Fruit fly (Drosophila melanogaster) whole organism, prepupa: Measurements from ENCODE around the gene Delta.

Experiments
- CG10631 ChIP-seq: fragments of 200-800 bp; sonication (Bioruptor generic); optimal IDR thresholded peaks from 2 replicates; lab custom pipeline; 2016; ENCODE audit warnings: missing biosample characterization, missing genetic modification characterization
- CG10669 ChIP-seq: fragments of 200-800 bp; sonication (Bioruptor generic); optimal IDR thresholded peaks from 3 replicates; lab custom pipeline; 2018; ENCODE audit warnings: missing biosample characterization, mild to moderate bottlenecking, missing genetic modification characterization, moderate library complexity
- CG11294 ChIP-seq: fragments of 200-800 bp; sonication (Bioruptor generic); IDR thresholded peaks from 2 replicates; pipeline ENCODE4 v1.3.6; 2022; ENCODE audit warnings: missing biosample characterization, missing genetic modification characterization
- CG11902 ChIP-seq: fragments of 200-800 bp; sonication (Bioruptor generic); optimal IDR thresholded peaks from 3 replicates; lab custom pipeline; 2016; ENCODE audit warnings: missing biosample characterization, missing genetic modification characterization
- CG15336 ChIP-seq: fragments of 200-800 bp; sonication (Bioruptor generic); IDR thresholded peaks from 2 replicates; pipeline ENCODE4 v1.3.6; 2022; ENCODE audit warnings: missing biosample characterization, missing genetic modification characterization
- CG16779 ChIP-seq: fragments of 200-800 bp; sonication (Bioruptor generic); optimal IDR thresholded peaks from 3 replicates; lab custom pipeline; 2017; ENCODE audit warnings: missing biosample characterization, mild to moderate bottlenecking, missing genetic modification characterization
- CG3032 ChIP-seq: fragments of 200-800 bp; optimal IDR thresholded peaks from 2 replicates; lab custom pipeline; 2019; ENCODE audit warnings: missing biosample characterization, mild to moderate bottlenecking, missing genetic modification characterization, moderate library complexity
- CG31627 ChIP-seq: fragments of 200-800 bp; sonication (Bioruptor generic); optimal IDR thresholded peaks from 3 replicates; lab custom pipeline; 2016; ENCODE audit warnings: missing biosample characterization, missing genetic modification characterization
- CG32006 ChIP-seq: fragments of 200-800 bp; sonication (Bioruptor generic); optimal IDR thresholded peaks from 3 replicates; lab custom pipeline; 2017; ENCODE audit warnings: missing biosample characterization, mild to moderate bottlenecking, missing genetic modification characterization
- CG34406 ChIP-seq: fragments of 200-800 bp; sonication (Bioruptor generic); optimal IDR thresholded peaks from 3 replicates; lab custom pipeline; 2016; ENCODE audit warnings: missing biosample characterization, missing genetic modification characterization
- CG3919 ChIP-seq: fragments of 200-800 bp; sonication (Bioruptor generic); optimal IDR thresholded peaks from 3 replicates; lab custom pipeline; 2016; ENCODE audit warnings: missing biosample characterization, missing genetic modification characterization
- CG4318 ChIP-seq: fragments of 200-800 bp; sonication (Bioruptor generic); optimal IDR thresholded peaks from 3 replicates; lab custom pipeline; 2017; ENCODE audit warnings: missing biosample characterization, mild to moderate bottlenecking, missing genetic modification characterization
- CG6276 ChIP-seq: fragments of 200-800 bp; sonication (Bioruptor generic); optimal IDR thresholded peaks from 2 replicates; lab custom pipeline; 2017; ENCODE audit warnings: missing biosample characterization, mild to moderate bottlenecking, missing genetic modification characterization
- CG6792 ChIP-seq: fragments of 200-800 bp; sonication (Bioruptor generic); optimal IDR thresholded peaks from 3 replicates; lab custom pipeline; 2016; ENCODE audit warnings: missing biosample characterization, missing genetic modification characterization
- CG6854 ChIP-seq: fragments of 200-800 bp; sonication (Bioruptor generic); optimal IDR thresholded peaks from 2 replicates; lab custom pipeline; 2017; ENCODE audit warnings: missing biosample characterization, mild to moderate bottlenecking, missing genetic modification characterization
- CG7368 ChIP-seq: fragments of 200-800 bp; sonication (Bioruptor generic); optimal IDR thresholded peaks from 3 replicates; lab custom pipeline; 2016; ENCODE audit warnings: missing biosample characterization, missing genetic modification characterization
- CG8119 ChIP-seq: fragments of 200-800 bp; sonication (Bioruptor generic); IDR thresholded peaks from 3 replicates; pipeline ENCODE4 v1.3.6; 2022; ENCODE audit warnings: missing biosample characterization, missing genetic modification characterization
- CG8319 ChIP-seq: fragments of 200-800 bp; sonication (Bioruptor generic); optimal IDR thresholded peaks from 3 replicates; lab custom pipeline; 2016; ENCODE audit warnings: missing biosample characterization, missing genetic modification characterization
- CG9139 ChIP-seq: fragments of 200-800 bp; sonication (Bioruptor generic); optimal IDR thresholded peaks from 3 replicates; lab custom pipeline; 2017; ENCODE audit warnings: missing biosample characterization, mild to moderate bottlenecking, missing genetic modification characterization
- Eip75B ChIP-seq: fragments of 200-800 bp; sonication (Bioruptor generic); optimal IDR thresholded peaks from 3 replicates; lab custom pipeline; 2016; ENCODE audit warnings: missing biosample characterization, missing genetic modification characterization
- Eip78C ChIP-seq: fragments of 200-800 bp; sonication (Bioruptor generic); peaks from one replicate; lab custom pipeline; 2016; ENCODE audit warnings: missing biosample characterization, missing genetic modification characterization
- Eip93F ChIP-seq: fragments of 200-800 bp; sonication (Bioruptor generic); optimal IDR thresholded peaks from 2 replicates; lab custom pipeline; 2016; ENCODE audit warnings: missing biosample characterization, mild to moderate bottlenecking, missing genetic modification characterization
- Ets21C ChIP-seq: fragments of 200-800 bp; sonication (Bioruptor generic); optimal IDR thresholded peaks from 3 replicates; lab custom pipeline; 2016; ENCODE audit warnings: missing biosample characterization, missing genetic modification characterization
- Ets96B ChIP-seq: fragments of 200-800 bp; optimal IDR thresholded peaks from 2 replicates; lab custom pipeline; 2019; ENCODE audit warnings: missing biosample characterization, mild to moderate bottlenecking, missing genetic modification characterization, moderate library complexity
- Gug ChIP-seq: fragments of 200-800 bp; sonication (Bioruptor generic); IDR thresholded peaks from 2 replicates; pipeline ENCODE4 v1.3.6; 2022; ENCODE audit warnings: missing biosample characterization, missing genetic modification characterization
- Hr38 ChIP-seq: sonication (Bioruptor generic); optimal IDR thresholded peaks from 2 replicates; lab custom pipeline; 2016; ENCODE audit warnings: missing biosample characterization, missing genetic modification characterization
- Hr39 ChIP-seq: fragments of 200-800 bp; sonication (Bioruptor generic); optimal IDR thresholded peaks from 2 replicates; lab custom pipeline; 2016; ENCODE audit warnings: missing biosample characterization, missing genetic modification characterization
- Lpt ChIP-seq: fragments of 200-800 bp; sonication (Bioruptor generic); optimal IDR thresholded peaks from 3 replicates; lab custom pipeline; 2016; ENCODE audit warnings: missing biosample characterization, missing genetic modification characterization
- Smox ChIP-seq: fragments of 200-800 bp; sonication (Bioruptor generic); optimal IDR thresholded peaks from 3 replicates; lab custom pipeline; 2016; ENCODE audit warnings: missing biosample characterization, missing genetic modification characterization
- Sox15 ChIP-seq: fragments of 200-800 bp; sonication (Bioruptor generic); optimal IDR thresholded peaks from 3 replicates; lab custom pipeline; 2016; ENCODE audit warnings: missing biosample characterization, missing genetic modification characterization
- achi ChIP-seq: fragments of 200-800 bp; sonication (Bioruptor generic); optimal IDR thresholded peaks from 3 replicates; lab custom pipeline; 2016; ENCODE audit warnings: missing biosample characterization, missing genetic modification characterization
- acj6 ChIP-seq: fragments of 200-800 bp; sonication (Bioruptor generic); optimal IDR thresholded peaks from 3 replicates; lab custom pipeline; 2016; ENCODE audit warnings: missing biosample characterization, missing genetic modification characterization
- cyc ChIP-seq: fragments of 200-800 bp; sonication (Bioruptor generic); optimal IDR thresholded peaks from 3 replicates; lab custom pipeline; 2016; ENCODE audit warnings: missing biosample characterization, missing genetic modification characterization
- dac ChIP-seq: fragments of 200-800 bp; sonication (Bioruptor generic); optimal IDR thresholded peaks from 2 replicates; lab custom pipeline; 2017; ENCODE audit warnings: missing biosample characterization, mild to moderate bottlenecking, missing genetic modification characterization
- dsx ChIP-seq: fragments of 200-800 bp; optimal IDR thresholded peaks from 3 replicates; lab custom pipeline; 2019; ENCODE audit warnings: missing biosample characterization, mild to moderate bottlenecking, missing genetic modification characterization, moderate library complexity; ENCODE audit not compliant: poor library complexity, severe bottlenecking
- eg ChIP-seq: fragments of 200-800 bp; sonication (Bioruptor generic); IDR thresholded peaks from 3 replicates; pipeline ENCODE4 v1.3.6; 2022; ENCODE audit warnings: missing biosample characterization, missing genetic modification characterization
- esn ChIP-seq: fragments of 200-800 bp; sonication (Bioruptor generic); optimal IDR thresholded peaks from 2 replicates; lab custom pipeline; 2016; ENCODE audit warnings: missing biosample characterization, mild to moderate bottlenecking, missing genetic modification characterization, moderate library complexity
- fd59A ChIP-seq: fragments of 200-800 bp; sonication (Bioruptor generic); optimal IDR thresholded peaks from 2 replicates; lab custom pipeline; 2017; ENCODE audit warnings: missing biosample characterization, mild to moderate bottlenecking, missing genetic modification characterization, missing genetic modification reagents
- fd85E ChIP-seq: fragments of 200-800 bp; sonication (Bioruptor generic); optimal IDR thresholded peaks from 3 replicates; lab custom pipeline; 2016; ENCODE audit warnings: missing biosample characterization, missing genetic modification characterization
- lz ChIP-seq: fragments of 200-800 bp; sonication (Bioruptor generic); optimal IDR thresholded peaks from 3 replicates; lab custom pipeline; 2016; ENCODE audit warnings: missing biosample characterization, missing genetic modification characterization
- net ChIP-seq: fragments of 200-800 bp; sonication (Bioruptor generic); optimal IDR thresholded peaks from 3 replicates; lab custom pipeline; 2016; ENCODE audit warnings: missing biosample characterization, missing genetic modification characterization
- pdm3 ChIP-seq: fragments of 200-800 bp; sonication (Bioruptor generic); optimal IDR thresholded peaks from 3 replicates; lab custom pipeline; 2016; ENCODE audit warnings: missing biosample characterization, missing genetic modification characterization
- spab ChIP-seq: fragments of 200-800 bp; sonication (Bioruptor generic); optimal IDR thresholded peaks from 2 replicates; lab custom pipeline; 2017; ENCODE audit warnings: missing biosample characterization, mild to moderate bottlenecking, missing genetic modification characterization, missing genetic modification reagents
- ss ChIP-seq, 2 experiments: fragments of 200-800 bp; sonication (Bioruptor generic); optimal IDR thresholded peaks; 2 replicates in 1 of 2; 3 replicates in 1 of 2; lab custom pipeline; 2017 to 2018; ENCODE audit warnings: mild to moderate bottlenecking in 2 of 2, missing biosample characterization in 2 of 2, missing genetic modification characterization in 2 of 2, moderate library complexity in 1 of 2
- svp ChIP-seq: fragments of 200-800 bp; sonication (Bioruptor generic); peaks from one replicate; lab custom pipeline; 2016; ENCODE audit warnings: missing biosample characterization, missing genetic modification characterization
- vri ChIP-seq: fragments of 200-800 bp; sonication (Bioruptor generic); optimal IDR thresholded peaks from 3 replicates; lab custom pipeline; 2016; ENCODE audit warnings: missing biosample characterization, mild to moderate bottlenecking, missing genetic modification characterization

Gene Delta

DNA sequence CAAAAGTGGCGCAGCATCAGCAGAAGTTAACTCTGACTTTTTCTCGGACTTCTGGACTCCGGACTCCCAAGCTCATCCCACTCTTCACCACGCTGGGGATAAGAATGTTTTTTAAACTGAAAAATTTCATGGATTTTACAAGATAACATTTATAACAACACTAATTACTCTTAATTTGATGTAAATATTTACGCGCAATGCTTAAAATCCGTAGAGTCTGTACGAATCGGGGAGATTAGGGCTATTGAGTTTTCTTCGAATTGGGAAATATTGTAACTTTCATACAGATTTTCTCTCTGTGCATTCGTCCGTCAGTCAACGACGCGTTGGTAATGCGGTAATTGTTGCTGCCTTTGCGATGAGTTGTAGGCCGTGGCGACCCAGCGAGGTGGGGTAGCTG lies 43.8 kb downstream of the Delta start (continued):
- TF ChIP-seq Sox15 (GFP tag; lab: Kevin White, UChicago): peak; percentile 7
- peak; percentile 71 for TF ChIP-seq CG6792 (GFP tag; lab: Kevin White, UChicago)
- TF ChIP-seq Eip93F (GFP tag; lab: Kevin White, UChicago): peak; percentile 29
- TF ChIP-seq CG16779 (tag; lab: Kevin White, UChicago): peak; percentile 14
- TF ChIP-seq vri: peak; percentile 71
- TF ChIP-seq CG9139 (GFP tag; lab: Kevin White, UChicago): peak; percentile 62
- no peak for TF ChIP-seq Hr38
- TF ChIP-seq Lpt (GFP tag; lab: Kevin White, UChicago): no peak
- peak; percentile 49 for TF ChIP-seq acj6 (GFP tag; lab: Kevin White, UChicago)
- peak; percentile 45 to 69 for TF ChIP-seq ss (GFP tag; optimal IDR thresholded peaks at IDR 0.05; lab: Kevin White, UChicago)
- TF ChIP-seq CG15336 (GFP tag; lab: Robert Waterston, UW): no peak
- peak; percentile 72 for TF ChIP-seq Hr39 (GFP tag; lab: Kevin White, UChicago)
- TF ChIP-seq CG10669 (GFP tag; lab: Kevin White, UChicago): peak; percentile 71
- peak; percentile 44 for TF ChIP-seq achi (GFP tag; lab: Kevin White, UChicago)
- peak; percentile 84 for TF ChIP-seq svp (GFP tag; lab: Kevin White, UChicago)
- TF ChIP-seq CG8319 (GFP tag; lab: Kevin White, UChicago): peak; percentile 57
- TF ChIP-seq CG3919 (GFP tag; lab: Kevin White, UChicago): peak; percentile 54
- TF ChIP-seq esn (GFP tag; lab: Kevin White, UChicago): peak; percentile 75
- peak; percentile 3 for TF ChIP-seq CG11902 (GFP tag; lab: Kevin White, UChicago)
- peak; percentile 71 for TF ChIP-seq fd59A (GFP tag; lab: Kevin White, UChicago)

DNA sequence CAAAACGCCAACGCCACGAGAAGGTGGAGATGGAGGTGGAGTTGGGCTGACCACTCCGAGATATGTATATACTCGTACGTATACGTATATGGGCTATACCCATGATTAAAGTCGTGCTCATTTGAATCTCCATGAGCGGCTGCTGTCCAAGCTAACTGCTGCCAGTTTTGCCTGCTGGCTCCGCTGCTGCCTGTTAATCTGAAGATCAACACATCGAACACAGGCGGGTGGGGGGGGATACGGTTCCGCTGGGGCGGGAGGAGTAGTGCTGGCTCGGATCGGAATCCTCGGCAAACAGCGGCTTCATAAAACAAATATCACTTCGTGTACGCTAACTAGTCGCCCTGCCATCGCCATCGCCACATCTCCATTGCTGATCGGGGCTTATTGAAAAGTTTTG lies 49.9 kb downstream of the Delta start:
- TF ChIP-seq CG11902 (GFP tag; lab: Kevin White, UChicago) (no peak), Eip78C (GFP tag; lab: Kevin White, UChicago) (no peak), CG3032 (tag; lab: Kevin White, UChicago) (no peak), Eip75B (no peak), Gug (GFP tag; lab: Robert Waterston, UW) (no peak), Smox (GFP tag; lab: Kevin White, UChicago) (no peak), CG34406 (GFP tag; lab: Kevin White, UChicago) (no peak), CG7368 (no peak), CG6276 (GFP tag; lab: Kevin White, UChicago) (no peak), Hr39 (GFP tag; lab: Kevin White, UChicago) (no peak), CG6792 (GFP tag; lab: Kevin White, UChicago) (no peak), CG32006 (no peak), dsx (GFP tag; lab: Kevin White, UChicago) (no peak), Ets21C (GFP tag; lab: Kevin White, UChicago) (no peak), CG31627 (no peak), Lpt (GFP tag; lab: Kevin White, UChicago) (no peak), CG3919 (GFP tag; lab: Kevin White, UChicago) (no peak)

DNA sequence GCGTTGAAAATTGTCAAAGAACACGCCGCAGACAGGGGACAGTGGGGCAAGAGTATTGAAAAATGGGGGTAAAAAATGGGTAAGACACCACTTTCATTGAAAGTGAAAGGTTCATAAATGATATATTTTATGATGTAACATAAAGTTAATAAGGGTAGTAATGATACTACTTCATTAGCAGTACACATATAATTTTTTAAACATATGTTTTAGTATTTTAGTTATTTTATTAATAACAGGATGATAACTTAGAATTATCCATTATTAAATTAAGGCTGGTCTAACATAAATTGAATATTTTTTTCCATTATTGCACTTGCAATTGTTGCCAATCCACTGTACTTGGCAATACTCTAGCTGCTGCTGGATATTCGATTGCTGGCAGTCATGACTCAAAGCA lies 52.0 kb downstream of the Delta start:
- peak; percentile 37 for TF ChIP-seq pdm3 (GFP tag; lab: Kevin White, UChicago)
- no peak for TF ChIP-seq Ets21C (GFP tag; lab: Kevin White, UChicago)
- no peak for TF ChIP-seq Sox15 (GFP tag; lab: Kevin White, UChicago)
- TF ChIP-seq net (GFP tag; lab: Kevin White, UChicago): peak; percentile 63
- TF ChIP-seq Eip75B: no peak
- peak; percentile 81 for TF ChIP-seq CG4318
- TF ChIP-seq CG34406 (GFP tag; lab: Kevin White, UChicago): peak; percentile 52
- peak; percentile 54 for TF ChIP-seq dsx (GFP tag; lab: Kevin White, UChicago)
- peak; percentile 62 for TF ChIP-seq spab (GFP tag; lab: Kevin White, UChicago)
- TF ChIP-seq CG8319 (GFP tag; lab: Kevin White, UChicago): no peak
- TF ChIP-seq Ets96B (tag; lab: Kevin White, UChicago): peak; percentile 63
- TF ChIP-seq Hr38: no peak
- peak; percentile 61; the same call in 2 of the 3 replicates for TF ChIP-seq eg (GFP tag; lab: Robert Waterston, UW)
- TF ChIP-seq dac: peak; percentile 54
- TF ChIP-seq CG7368: peak; percentile 13
- TF ChIP-seq CG3919 (GFP tag; lab: Kevin White, UChicago): peak; percentile 57
- peak; percentile 90 for TF ChIP-seq CG8119 (GFP tag; lab: Robert Waterston, UW)
- peak; percentile 76 for TF ChIP-seq achi (GFP tag; lab: Kevin White, UChicago)
- peak; percentile 62 to 68 for TF ChIP-seq ss (GFP tag; optimal IDR thresholded peaks at IDR 0.05; lab: Kevin White, UChicago)
- TF ChIP-seq cyc (GFP tag; lab: Kevin White, UChicago): no peak
- no peak for TF ChIP-seq fd85E (GFP tag; lab: Kevin White, UChicago)
- TF ChIP-seq CG10631 (GFP tag; lab: Kevin White, UChicago): peak; percentile 75
- TF ChIP-seq CG6792 (GFP tag; lab: Kevin White, UChicago): peak; percentile 42
- TF ChIP-seq CG6854 (GFP tag; lab: Kevin White, UChicago): no peak
- no peak for TF ChIP-seq lz (GFP tag; lab: Kevin White, UChicago)
- TF ChIP-seq CG11294: peak; percentile 25; the same call in 1 of the 2 replicates
- TF ChIP-seq esn (GFP tag; lab: Kevin White, UChicago): peak; percentile 32
